Worm (Caenorhabditis elegans) whole organism, L1 larva: ENCODE measurements around the gene srd-2.

Source experiments
- aly-2 ChIP-seq: fragments of 150-350 bp; optimal IDR thresholded peaks from 2 replicates; lab custom pipeline; 2014; ENCODE audit warnings: missing biosample characterization, missing genetic modification characterization
- ama-1 ChIP-seq: fragments of 150-350 bp; optimal IDR thresholded peaks from 2 replicates; lab custom pipeline; 2014
- blmp-1 ChIP-seq: fragments of 150-350 bp; optimal IDR thresholded peaks from 2 replicates; lab custom pipeline; 2014; ENCODE audit warnings: missing biosample characterization, missing genetic modification characterization
- ceh-8 ChIP-seq: fragments of 200-800 bp; sonication (Bioruptor generic); optimal IDR thresholded peaks from 2 replicates; lab custom pipeline; 2018; ENCODE audit warnings: mild to moderate bottlenecking, missing genetic modification characterization, moderate library complexity, missing compliant biosample characterization
- ceh-82 ChIP-seq, 3 experiments: fragments of 150-350 bp in 1 of 3; sonication (generic microtip) in 2 of 3; optimal IDR thresholded peaks; 2 replicates each; lab custom pipeline; 2014 to 2017; ENCODE audit warnings: missing biosample characterization in 3 of 3, missing genetic modification characterization in 3 of 3
- ceh-90 ChIP-seq: sonication (generic microtip); optimal IDR thresholded peaks from 2 replicates; lab custom pipeline; 2016; ENCODE audit warnings: missing genetic modification characterization, missing compliant biosample characterization
- ces-1 ChIP-seq: fragments of 150-350 bp; optimal IDR thresholded peaks from 2 replicates; lab custom pipeline; 2014; ENCODE audit warnings: missing biosample characterization, missing genetic modification reagents, missing genetic modification characterization
- dsc-1 ChIP-seq: sonication (generic microtip); optimal IDR thresholded peaks from 2 replicates; lab custom pipeline; 2016; ENCODE audit warnings: mild to moderate bottlenecking, missing genetic modification characterization, missing compliant biosample characterization
- efl-1 ChIP-seq, 4 experiments: fragments of 150-350 bp; optimal IDR thresholded peaks in 3 of 4; peaks in 1 of 4; 1 replicate in 1 of 4; 2 replicates in 3 of 4; lab custom pipeline; 2014; ENCODE audit warnings: missing biosample characterization in 2 of 4, missing genetic modification characterization in 2 of 4, missing genetic modification reagents in 2 of 4
- efl-3 ChIP-seq: fragments of 200-800 bp; sonication (Bioruptor generic); optimal IDR thresholded peaks from 2 replicates; lab custom pipeline; 2018; ENCODE audit warnings: mild to moderate bottlenecking, missing genetic modification characterization, missing compliant biosample characterization
- egl-13 ChIP-seq: sonication (generic microtip); optimal IDR thresholded peaks from 2 replicates; lab custom pipeline; 2016; ENCODE audit warnings: missing genotype, missing genetic modification reagents, missing genetic modification characterization, missing compliant biosample characterization
- egl-27 ChIP-seq, 2 experiments: fragments of 150-350 bp in 1 of 2; sonication (generic microtip); optimal IDR thresholded peaks; 3 replicates each; lab custom pipeline; 2017 to 2018; ENCODE audit warnings: missing biosample characterization in 2 of 2, missing genetic modification characterization in 2 of 2, missing genetic modification reagents in 2 of 2
- elt-2 ChIP-seq: sonication (generic microtip); optimal IDR thresholded peaks from 2 replicates; lab custom pipeline; 2016; ENCODE audit warnings: missing genetic modification characterization, mild to moderate bottlenecking, inconsistent platforms, missing compliant biosample characterization, missing genetic modification reagents
- elt-3 ChIP-seq, 6 experiments: fragments of 150-350 bp in 1 of 6; sonication (generic microtip); optimal IDR thresholded peaks; 2 replicates each; lab custom pipeline; 2017 to 2018; ENCODE audit warnings: missing biosample characterization in 6 of 6, missing genetic modification characterization in 6 of 6, inconsistent platforms in 1 of 6
- grh-1 ChIP-seq: fragments of 200-800 bp; sonication (Bioruptor generic); IDR thresholded peaks from 2 replicates; pipeline ENCODE4 v1.3.6; 2022; ENCODE audit warnings: missing genetic modification reagents, missing genetic modification characterization, missing compliant biosample characterization
- hlh-17 ChIP-seq: fragments of 200-800 bp; sonication (Bioruptor generic); optimal IDR thresholded peaks from 2 replicates; lab custom pipeline; 2018; ENCODE audit warnings: missing genetic modification characterization, mild to moderate bottlenecking, missing compliant biosample characterization, moderate library complexity, borderline replicate concordance
- isw-1 ChIP-seq: fragments of 200-800 bp; sonication (Bioruptor generic); IDR thresholded peaks from 2 replicates; pipeline ENCODE4 v1.3.6; 2022; ENCODE audit warnings: missing genetic modification characterization, missing compliant biosample characterization
- jun-1 ChIP-seq: fragments of 150-350 bp; optimal IDR thresholded peaks from 2 replicates; lab custom pipeline; 2014; ENCODE audit warnings: missing biosample characterization, missing genetic modification reagents, missing genetic modification characterization
- lin-13 ChIP-seq: fragments of 150-350 bp; optimal IDR thresholded peaks from 2 replicates; lab custom pipeline; 2014; ENCODE audit warnings: missing biosample characterization, missing genetic modification reagents, missing genetic modification characterization
- lin-14 ChIP-seq: fragments of 200-800 bp; sonication (Bioruptor generic); optimal IDR thresholded peaks from 2 replicates; lab custom pipeline; 2018; ENCODE audit warnings: mild to moderate bottlenecking, missing genetic modification characterization, moderate library complexity, missing compliant biosample characterization
- lin-15B ChIP-seq: fragments of 150-350 bp; sonication (generic microtip); optimal IDR thresholded peaks from 3 replicates; lab custom pipeline; 2014; ENCODE audit warnings: missing biosample characterization, missing genetic modification characterization
- lin-35 ChIP-seq, 2 experiments: fragments of 150-350 bp; optimal IDR thresholded peaks; 2 replicates each; lab custom pipeline; 2014; ENCODE audit warnings: missing biosample characterization in 2 of 2, missing genetic modification characterization in 2 of 2, missing genetic modification reagents in 2 of 2
- mab-9 ChIP-seq: fragments of 200-800 bp; sonication (Bioruptor generic); IDR thresholded peaks from 2 replicates; pipeline ENCODE4 v1.3.6; 2022; ENCODE audit warnings: missing genetic modification reagents, missing genetic modification characterization, missing compliant biosample characterization
- mdl-1 ChIP-seq, 2 experiments: fragments of 150-350 bp; optimal IDR thresholded peaks; 2 replicates each; lab custom pipeline; 2014 to 2017; ENCODE audit warnings: missing biosample characterization in 2 of 2, missing genetic modification characterization in 2 of 2, inconsistent platforms in 1 of 2
- mef-2 ChIP-seq: fragments of 150-350 bp; optimal IDR thresholded peaks from 2 replicates; lab custom pipeline; 2014; ENCODE audit warnings: missing biosample characterization, missing genetic modification characterization
- mep-1 ChIP-seq: fragments of 150-350 bp; optimal IDR thresholded peaks from 2 replicates; lab custom pipeline; 2014; ENCODE audit warnings: missing biosample characterization, missing genetic modification characterization
- nhr-19 ChIP-seq: fragments of 200-800 bp; sonication (Bioruptor generic); conservative IDR thresholded peaks from 2 replicates; pipeline ENCODE4 v1.3.6; 2022; ENCODE audit warnings: missing genetic modification characterization, missing compliant biosample characterization
- nhr-20 ChIP-seq: sonication (generic microtip); optimal IDR thresholded peaks from 2 replicates; lab custom pipeline; 2016; ENCODE audit warnings: mild to moderate bottlenecking, missing genetic modification characterization, missing compliant biosample characterization
- nhr-237 ChIP-seq: fragments of 150-350 bp; optimal IDR thresholded peaks from 2 replicates; lab custom pipeline; 2014; ENCODE audit warnings: missing biosample characterization, missing genetic modification characterization
- nhr-47 ChIP-seq: sonication (generic microtip); optimal IDR thresholded peaks from 2 replicates; lab custom pipeline; 2016; ENCODE audit warnings: mild to moderate bottlenecking, missing genetic modification characterization, moderate library complexity, missing compliant biosample characterization
- nhr-84 ChIP-seq: sonication (generic microtip); optimal IDR thresholded peaks from 2 replicates; lab custom pipeline; 2017; ENCODE audit warnings: missing biosample characterization, missing genetic modification characterization
- rnt-1 ChIP-seq: sonication (generic microtip); optimal IDR thresholded peaks from 2 replicates; lab custom pipeline; 2016; ENCODE audit warnings: mild to moderate bottlenecking, missing genetic modification characterization, moderate library complexity, missing compliant biosample characterization
- snpc-4 ChIP-seq: fragments of 150-350 bp; optimal IDR thresholded peaks from 2 replicates; lab custom pipeline; 2014; ENCODE audit warnings: missing biosample characterization, missing genetic modification characterization
- sptf-1 ChIP-seq: fragments of 150-350 bp; optimal IDR thresholded peaks from 2 replicates; lab custom pipeline; 2014; ENCODE audit warnings: missing biosample characterization, missing genetic modification characterization
- sup-37 ChIP-seq: fragments of 200-800 bp; sonication (Bioruptor generic); optimal IDR thresholded peaks from 2 replicates; lab custom pipeline; 2018; ENCODE audit warnings: mild to moderate bottlenecking, missing genetic modification characterization, missing compliant biosample characterization
- tbx-2 ChIP-seq: sonication (generic microtip); optimal IDR thresholded peaks from 2 replicates; lab custom pipeline; 2016; ENCODE audit warnings: missing genetic modification characterization, missing compliant biosample characterization
- tlp-1 ChIP-seq: fragments of 150-350 bp; optimal IDR thresholded peaks from 2 replicates; lab custom pipeline; 2014; ENCODE audit warnings: missing biosample characterization, missing genetic modification characterization
- unc-130 ChIP-seq: fragments of 150-350 bp; optimal IDR thresholded peaks from 2 replicates; lab custom pipeline; 2017; ENCODE audit warnings: missing biosample characterization, missing genetic modification characterization, inconsistent platforms
- vab-15 ChIP-seq: sonication (generic microtip); optimal IDR thresholded peaks from 2 replicates; lab custom pipeline; 2017; ENCODE audit warnings: missing genotype, mild to moderate bottlenecking, missing genetic modification characterization, missing compliant biosample characterization
- xbp-1 ChIP-seq: sonication (generic microtip); optimal IDR thresholded peaks from 2 replicates; lab custom pipeline; 2016; ENCODE audit warnings: missing genetic modification characterization, missing compliant biosample characterization
- zip-4 ChIP-seq: fragments of 200-800 bp; sonication (Bioruptor generic); optimal IDR thresholded peaks from 2 replicates; lab custom pipeline; 2018; ENCODE audit warnings: mild to moderate bottlenecking, missing genetic modification characterization, moderate library complexity, missing compliant biosample characterization
- ztf-4 ChIP-seq: fragments of 150-350 bp; optimal IDR thresholded peaks from 2 replicates; lab custom pipeline; 2014; ENCODE audit warnings: missing biosample characterization, missing genetic modification characterization

The srd-2 gene

ce11 chrII:10200759-10201158 is 13.1 kb upstream of the srd-2 start, which contains the start of gene arv-1 (continued):
- TF ChIP-seq rnt-1 (tag; lab: Kevin White, UChicago) (peak; percentile 92), unc-130 (tag; lab: Kevin White, UChicago) (peak; percentile 66), dsc-1 (peak; percentile 65), ceh-82 (tag; optimal IDR thresholded peaks at IDR 0.05; lab: Kevin White, UChicago) (peak; percentile 46 to 66 (median 50)), vab-15 (tag; lab: Kevin White, UChicago) (no peak), sptf-1 (tag; lab: Kevin White, UChicago) (no peak), efl-1 (optimal IDR thresholded peaks at IDR 0.05; lab: Kevin White, UChicago) (peak; percentile 68 to 72), efl-1 (GFP tag; optimal IDR thresholded peaks at IDR 0.05 in 1 of 2; lab: Kevin White, UChicago) (peak; percentile 59 to 97), blmp-1 (tag; lab: Kevin White, UChicago) (peak; percentile 63), mef-2 (tag; lab: Kevin White, UChicago) (no peak), tbx-2 (tag; lab: Kevin White, UChicago) (peak; percentile 75), lin-35 (GFP tag; optimal IDR thresholded peaks at IDR 0.05; lab: Kevin White, UChicago) (peak; percentile 43 to 72), nhr-19 (GFP tag; lab: Robert Waterston, UW) (peak; percentile 63), hlh-17 (GFP tag; lab: Kevin White, UChicago) (no peak), ztf-4 (no peak), zip-4 (GFP tag; lab: Kevin White, UChicago) (no peak), elt-2 (tag; lab: Kevin White, UChicago) (peak; percentile 27), nhr-237 (no peak), elt-3 (tag; optimal IDR thresholded peaks at IDR 0.05; lab: Kevin White, UChicago) (peak in 1 of 6 experiments; percentile 51), nhr-47 (tag; lab: Kevin White, UChicago) (peak; percentile 75), lin-15B (tag; lab: Kevin White, UChicago) (peak; percentile 49), efl-3 (GFP tag; lab: Kevin White, UChicago) (no peak), ces-1 (GFP tag; lab: Kevin White, UChicago) (no peak), sup-37 (no peak), nhr-84 (tag; lab: Kevin White, UChicago) (no peak)

- TF ChIP-seq snpc-4 (tag; lab: Kevin White, UChicago) (no peak), ceh-82 (tag; optimal IDR thresholded peaks at IDR 0.05; lab: Kevin White, UChicago) (no peak), elt-2 (tag; lab: Kevin White, UChicago) (no peak), xbp-1 (tag; lab: Kevin White, UChicago) (no peak), egl-27 (tag; optimal IDR thresholded peaks at IDR 0.05; lab: Kevin White, UChicago) (no peak)
These were observed 12.2 kb upstream of the srd-2 start, which contains the start of gene R05H5.4 for ce11 chrII:10199906-10200305. TSS of gene R05H5.4 (minus strand) at chrII:10200006.

DNA sequence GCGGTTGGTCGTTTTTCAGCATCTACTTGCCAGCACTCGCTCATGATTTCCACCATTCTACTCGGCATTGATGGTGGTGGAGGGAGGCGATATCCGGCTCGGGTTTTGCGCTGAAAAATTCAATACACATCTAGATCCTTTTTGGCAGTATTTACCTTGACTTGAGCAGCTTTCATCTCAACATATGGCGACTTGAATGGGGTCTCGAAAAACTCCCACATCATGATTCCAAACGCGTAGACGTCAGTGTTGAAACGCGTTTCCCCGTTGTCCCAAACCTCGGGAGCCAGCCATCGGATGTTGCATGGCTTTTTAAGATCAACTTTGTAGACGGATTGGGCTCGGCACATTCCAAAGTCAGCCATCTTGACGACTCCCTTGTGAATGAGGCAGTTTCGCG is 10.8 kb upstream of the srd-2 start:
- no peak for TF ChIP-seq ceh-8
- TF ChIP-seq elt-3 (tag; optimal IDR thresholded peaks at IDR 0.05; lab: Kevin White, UChicago): no peak

DNA sequence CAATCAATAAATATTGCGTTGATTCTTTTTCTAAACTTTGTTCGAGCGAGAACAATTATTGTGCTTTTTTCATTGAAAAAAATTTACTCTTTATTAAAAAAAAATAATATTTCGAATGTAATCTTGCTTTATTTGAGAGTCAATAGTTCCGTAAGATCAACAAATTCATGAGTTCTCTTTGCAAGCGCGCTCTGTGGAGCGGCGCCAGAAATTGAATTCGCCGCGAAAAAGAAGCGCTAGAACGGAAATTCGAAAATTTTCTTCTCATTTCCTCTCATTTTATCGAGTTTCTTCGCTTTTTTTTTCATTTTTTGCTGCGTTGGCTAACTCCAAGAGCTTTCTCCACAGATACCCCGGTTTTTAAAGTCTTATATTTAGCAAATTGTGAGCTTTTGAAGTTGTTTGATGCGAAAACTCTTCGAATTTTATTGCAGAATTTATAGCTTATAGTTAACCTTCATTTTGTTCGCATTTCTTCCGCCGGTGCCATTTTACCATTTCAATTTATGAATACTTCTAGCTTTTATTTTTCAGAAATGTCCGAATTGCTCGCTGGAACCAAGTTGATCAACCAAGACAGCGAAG is 9.5 kb upstream of the srd-2 start, which contains the start of gene R05H5.3:
Gene R05H5.3 (plus strand): TSS at position 535 of the 585 bp plus-strand sequence.
- TF ChIP-seq xbp-1 (tag; lab: Kevin White, UChicago) (peak; percentile 14), tbx-2 (tag; lab: Kevin White, UChicago) (peak; percentile 26), sptf-1 (tag; lab: Kevin White, UChicago) (no peak), ceh-90 (tag; lab: Kevin White, UChicago) (no peak), mep-1 (tag; lab: Kevin White, UChicago) (no peak), ama-1 (lab: Kevin White, UChicago) (no peak), tlp-1 (tag; lab: Kevin White, UChicago) (no peak), egl-27 (tag; optimal IDR thresholded peaks at IDR 0.05; lab: Kevin White, UChicago) (no peak), egl-13 (tag; lab: Kevin White, UChicago) (no peak), vab-15 (tag; lab: Kevin White, UChicago) (no peak), mef-2 (tag; lab: Kevin White, UChicago) (no peak), lin-14 (peak; percentile 68), hlh-17 (GFP tag; lab: Kevin White, UChicago) (no peak), aly-2 (tag; lab: Kevin White, UChicago) (no peak), ces-1 (GFP tag; lab: Kevin White, UChicago) (peak; percentile 32), nhr-47 (tag; lab: Kevin White, UChicago) (no peak), nhr-19 (GFP tag; lab: Robert Waterston, UW) (no peak), lin-13 (peak; percentile 41), nhr-237 (no peak), nhr-20 (peak; percentile 42), isw-1 (GFP tag; lab: Robert Waterston, UW) (no peak), jun-1 (no peak), mdl-1 (tag; optimal IDR thresholded peaks at IDR 0.05; lab: Kevin White, UChicago) (no peak), grh-1 (GFP tag; lab: Robert Waterston, UW) (no peak), elt-3 (tag; optimal IDR thresholded peaks at IDR 0.05; lab: Kevin White, UChicago) (peak in 1 of 6 experiments; percentile 43), blmp-1 (tag; lab: Kevin White, UChicago) (peak; percentile 51), mab-9 (no peak), lin-35 (GFP tag; optimal IDR thresholded peaks at IDR 0.05; lab: Kevin White, UChicago) (peak; percentile 77 to 92), efl-1 (optimal IDR thresholded peaks at IDR 0.05; lab: Kevin White, UChicago) (peak; percentile 83 to 94), efl-1 (GFP tag; optimal IDR thresholded peaks at IDR 0.05 in 1 of 2; lab: Kevin White, UChicago) (peak; percentile 80 to 97)
